Fruit fly (Drosophila melanogaster) whole organism, prepupa: ENCODE measurements around the gene Eig71Eh.

Experiments used
- CG31627 ChIP-seq: fragments of 200-800 bp; sonication (Bioruptor generic); optimal IDR thresholded peaks from 3 replicates; lab custom pipeline; 2016; ENCODE audit warnings: missing biosample characterization, missing genetic modification characterization
- fd59A ChIP-seq: fragments of 200-800 bp; sonication (Bioruptor generic); optimal IDR thresholded peaks from 2 replicates; lab custom pipeline; 2017; ENCODE audit warnings: missing biosample characterization, mild to moderate bottlenecking, missing genetic modification characterization, missing genetic modification reagents
- ss ChIP-seq, 2 experiments: fragments of 200-800 bp; sonication (Bioruptor generic); optimal IDR thresholded peaks; 2 replicates in 1 of 2; 3 replicates in 1 of 2; lab custom pipeline; 2017 to 2018; ENCODE audit warnings: mild to moderate bottlenecking in 2 of 2, missing biosample characterization in 2 of 2, missing genetic modification characterization in 2 of 2, moderate library complexity in 1 of 2

DNA sequence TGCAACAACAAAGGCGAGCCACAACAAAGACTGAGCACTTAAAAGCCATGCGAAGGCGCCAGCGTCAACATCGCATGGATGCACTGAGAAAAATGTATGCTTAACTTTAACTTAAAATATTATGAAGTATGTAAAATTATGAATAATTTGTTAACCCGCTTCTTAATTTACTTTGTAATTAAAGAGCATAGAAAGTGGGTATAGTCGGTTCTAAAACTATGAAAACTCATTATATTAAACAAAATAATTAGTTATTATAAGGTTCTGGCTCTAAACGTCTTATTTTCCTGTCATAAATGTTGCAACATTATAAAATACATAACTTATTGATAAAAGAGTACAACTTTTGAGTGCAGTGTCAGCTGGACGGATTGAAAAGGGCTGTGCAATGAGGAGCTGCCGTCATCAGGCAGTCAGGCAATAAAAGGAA, 17.6 kb downstream of the Eig71Eh start:
- TF ChIP-seq fd59A (peak; percentile 33), ss (GFP tag; optimal IDR thresholded peaks at IDR 0.05; lab: Kevin White, UChicago) (peak in 1 of 2 experiments; percentile 51), CG31627 (GFP tag; lab: Kevin White, UChicago) (peak; percentile 38)
